Worm (Caenorhabditis elegans) whole organism, L4/young adult: ENCODE data around the gene col-154.

Experiments
- dao-5 ChIP-seq: sonication (generic microtip); optimal IDR thresholded peaks from 2 replicates; lab custom pipeline; 2016; ENCODE audit warnings: missing genotype, missing genetic modification characterization, moderate library complexity, missing compliant biosample characterization
- him-1 ChIP-seq: sonication (generic microtip); optimal IDR thresholded peaks from 2 replicates; lab custom pipeline; 2016; ENCODE audit warnings: missing genotype, missing genetic modification reagents, missing genetic modification characterization, missing compliant biosample characterization

- TF ChIP-seq dao-5 (tag; lab: Kevin White, UChicago) (no peak), him-1 (tag; lab: Kevin White, UChicago) (no peak)
Observed at ce11 chrV:11392020-11392419, 6.9 kb downstream of the col-154 start, which contains the start of gene nas-16.
